Worm (Caenorhabditis elegans) whole organism, L2 larva: ENCODE results near the gene F58B3.4.

ENCODE experiments used
- elt-1 ChIP-seq: fragments of 150-350 bp; optimal IDR thresholded peaks from 2 replicates; lab custom pipeline; 2014; ENCODE audit warnings: missing biosample characterization, missing genetic modification characterization
- fos-1 ChIP-seq: fragments of 150-350 bp; optimal IDR thresholded peaks from 2 replicates; lab custom pipeline; 2014; ENCODE audit warnings: missing biosample characterization, missing genetic modification characterization
- lin-13 ChIP-seq: fragments of 150-350 bp; optimal IDR thresholded peaks from 2 replicates; lab custom pipeline; 2014; ENCODE audit warnings: missing biosample characterization, missing genetic modification reagents, missing genetic modification characterization
- nhr-11 ChIP-seq: fragments of 150-350 bp; optimal IDR thresholded peaks from 2 replicates; lab custom pipeline; 2014; ENCODE audit warnings: missing biosample characterization, missing genetic modification characterization

ce11 chrIV:11659794-11660312 lies 28.2 kb upstream of the F58B3.4 start, which contains the start of gene ZK792.1:
- no peak for TF ChIP-seq lin-13 (GFP tag; lab: Kevin White, UChicago)
- TF ChIP-seq nhr-11, result no peak
- TF ChIP-seq elt-1 (tag; lab: Kevin White, UChicago), result no peak
- TF ChIP-seq fos-1 (tag; lab: Kevin White, UChicago), result no peak
